Fruit fly (Drosophila melanogaster): ENCODE results near the gene CG10375.
A peak's percentile ranks its signal among the peaks of the same experiment; 100 is the strongest.

The CG10375 gene

DNA sequence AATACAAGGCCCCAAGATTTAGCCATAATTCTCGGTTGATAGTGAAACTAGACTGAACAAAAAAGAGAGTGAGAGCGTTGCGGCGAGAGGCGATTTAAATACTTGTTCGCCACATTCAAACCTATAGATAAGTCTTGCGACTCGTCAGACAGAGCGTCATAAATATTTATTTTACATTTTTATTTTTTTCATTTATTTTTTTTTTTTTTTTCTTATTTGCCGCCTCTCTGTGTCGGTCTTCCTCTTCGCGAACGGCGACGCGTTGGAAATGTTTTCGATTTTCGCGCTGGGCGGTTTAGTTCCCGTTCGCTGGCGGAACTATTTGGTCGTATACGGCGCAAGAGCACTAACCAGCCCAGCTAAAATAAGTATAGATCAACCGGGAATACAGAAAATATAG is 39.4 kb upstream of the CG10375 start (continued):
- TF ChIP-seq sens (GFP tag) (peak; percentile 41), gem (tag; optimal IDR thresholded peaks at IDR 0.05) (no peak), chm (GFP tag; IDR thresholded peaks at IDR 0.05) (no peak), Aef1 (GFP tag; IDR thresholded peaks at IDR 0.05) (no peak), zen2 (GFP tag; IDR thresholded peaks at IDR 0.05; ENCODE audit: partially characterized antibody) (no peak), CG13287 (GFP tag; IDR thresholded peaks at IDR 0.05; ENCODE audit: partially characterized antibody) (peak; percentile 22; the same call in 1 of the 2 replicates), HLH4C (GFP tag; IDR thresholded peaks at IDR 0.05; ENCODE audit: partially characterized antibody) (no peak), CG17912 (GFP tag; optimal IDR thresholded peaks at IDR 0.05) (no peak), insv (GFP tag; optimal IDR thresholded peaks at IDR 0.05) (no peak), otp (GFP tag; IDR thresholded peaks at IDR 0.05) (no peak), Fer3 (tag; optimal IDR thresholded peaks at IDR 0.05) (no peak), HmgD (GFP tag; optimal IDR thresholded peaks at IDR 0.05) (no peak), CG15696 (tag; optimal IDR thresholded peaks at IDR 0.05) (no peak), Hsf (GFP tag; optimal IDR thresholded peaks at IDR 0.05) (no peak), CG1603 (tag; optimal IDR thresholded peaks at IDR 0.05) (no peak), kay (GFP tag; optimal IDR thresholded peaks at IDR 0.05) (no peak), sob (GFP tag; IDR thresholded peaks at IDR 0.05) (0 out of 2 replicates have a peak, but pooled peaks have one; percentile 6), B-H2 (GFP tag; optimal IDR thresholded peaks at IDR 0.05) (no peak), Drgx (GFP tag; IDR thresholded peaks at IDR 0.05) (peak; percentile 51; the same call in 1 of the 2 replicates), CG4328 (GFP tag; optimal IDR thresholded peaks at IDR 0.05) (no peak), luna (GFP tag; optimal IDR thresholded peaks at IDR 0.05) (no peak), vvl (GFP tag; IDR thresholded peaks at IDR 0.05) (0 out of 2 replicates have a peak, but pooled peaks have one; percentile 27), shn (GFP tag; optimal IDR thresholded peaks at IDR 0.05) (no peak), Hand (GFP tag; optimal IDR thresholded peaks at IDR 0.05) (no peak), tap (tag; optimal IDR thresholded peaks at IDR 0.05) (no peak), CG5180 (GFP tag; optimal IDR thresholded peaks at IDR 0.05) (no peak), crc (GFP tag; optimal IDR thresholded peaks at IDR 0.05) (no peak), cg (GFP tag; optimal IDR thresholded peaks at IDR 0.05) (no peak), scrt (GFP tag; optimal IDR thresholded peaks at IDR 0.05) (no peak), gce (GFP tag; IDR thresholded peaks at IDR 0.05) (no peak), bcd (GFP tag; optimal IDR thresholded peaks at IDR 0.05) (no peak), mirr (GFP tag; optimal IDR thresholded peaks at IDR 0.05) (no peak), CG15073 (GFP tag; optimal IDR thresholded peaks at IDR 0.05) (no peak), peb (GFP tag; IDR thresholded peaks at IDR 0.05) (no peak)

- TF ChIP-seq bcd (GFP tag; optimal IDR thresholded peaks at IDR 0.05): peak; percentile 12
- no peak for TF ChIP-seq Rx (GFP tag; IDR thresholded peaks at IDR 0.05)
- peak; percentile 65 for TF ChIP-seq CG7987 (GFP tag; optimal IDR thresholded peaks at IDR 0.05)
- TF ChIP-seq Asciz (GFP tag; optimal IDR thresholded peaks at IDR 0.05): peak; percentile 45
- TF ChIP-seq HHEX (GFP tag; optimal IDR thresholded peaks at IDR 0.05): peak; percentile 60
- peak; percentile 69 for TF ChIP-seq pfk (GFP tag; optimal IDR thresholded peaks at IDR 0.05)
- TF ChIP-seq CrebB (tag; optimal IDR thresholded peaks at IDR 0.05): peak; percentile 66
- TF ChIP-seq Ada2b (GFP tag; IDR thresholded peaks at IDR 0.05): no peak
- no peak for TF ChIP-seq shn (GFP tag; optimal IDR thresholded peaks at IDR 0.05)
- TF ChIP-seq chinmo (GFP tag; IDR thresholded peaks at IDR 0.05; ENCODE audit: partially characterized antibody): 0 out of 4 replicates have a peak, but pooled peaks have one; percentile 17
- TF ChIP-seq CG12659 (GFP tag; optimal IDR thresholded peaks at IDR 0.05): peak; percentile 29
- TF ChIP-seq CG12071 (GFP tag; optimal IDR thresholded peaks at IDR 0.05): peak; percentile 79
- TF ChIP-seq CG3281 (GFP tag; optimal IDR thresholded peaks at IDR 0.05): peak; percentile 72
- TF ChIP-seq fd3F (GFP tag; optimal IDR thresholded peaks at IDR 0.05): peak; percentile 13
- no peak for TF ChIP-seq CG2202 (tag; optimal IDR thresholded peaks at IDR 0.05)
- peak; percentile 14 for TF ChIP-seq Blimp-1 (GFP tag; optimal IDR thresholded peaks at IDR 0.05)
- TF ChIP-seq gro (GFP tag; optimal IDR thresholded peaks at IDR 0.05): peak; percentile 47
- no peak for TF ChIP-seq Dip2 (GFP tag; IDR thresholded peaks at IDR 0.05)
- peak; percentile 24 for TF ChIP-seq Fer2 (tag; optimal IDR thresholded peaks at IDR 0.05)
- peak; percentile 3 for TF ChIP-seq CG5180 (GFP tag; optimal IDR thresholded peaks at IDR 0.05)
Observed at dm6 chr3R:23729066-23729465, 38.4 kb upstream of the CG10375 start.

All from whole organism, embryonic.